Fruit fly (Drosophila melanogaster): ENCODE data around the gene TfIIA-S-2.

TfIIA-S-2 gene

DNA sequence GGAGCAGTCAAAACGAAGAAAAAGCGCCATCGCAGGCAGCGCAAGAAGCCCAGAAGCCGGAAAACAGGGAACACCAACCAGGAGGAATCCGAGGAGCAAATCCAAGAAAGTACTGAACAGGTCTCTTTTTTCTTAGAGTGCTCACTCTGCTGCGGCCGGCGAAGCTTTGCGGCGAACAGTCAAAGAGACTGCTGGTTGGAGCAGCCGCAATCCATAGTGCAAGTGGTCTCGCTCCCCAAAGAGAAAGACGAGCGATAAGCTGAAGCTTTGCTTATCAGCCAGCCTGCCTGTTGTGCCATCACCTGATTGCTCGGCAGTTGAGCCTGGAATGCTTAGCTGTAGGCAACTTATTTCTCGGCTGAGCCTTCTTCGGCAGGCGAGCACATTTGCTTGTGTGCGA, 19.8 kb upstream of the TfIIA-S-2 start, which contains the start of gene CG14630:
TSS of gene CG14630 (plus strand) at position 301 of the 400 bp plus-strand sequence.
- TF ChIP-seq esn (GFP tag; optimal IDR thresholded peaks at IDR 0.05) (no peak), CG9139 (GFP tag; optimal IDR thresholded peaks at IDR 0.05) (no peak), cyc (GFP tag; optimal IDR thresholded peaks at IDR 0.05) (no peak), CG7368 (GFP tag; optimal IDR thresholded peaks at IDR 0.05) (no peak), eg (GFP tag; IDR thresholded peaks at IDR 0.05) (no peak), CG6276 (GFP tag; optimal IDR thresholded peaks at IDR 0.05) (no peak), CG11762 (GFP tag; optimal IDR thresholded peaks at IDR 0.05; ENCODE audit: insufficient read depth) (no peak), CG1621 (tag; optimal IDR thresholded peaks at IDR 0.05) (no peak), Eip75B (GFP tag; optimal IDR thresholded peaks at IDR 0.05) (no peak), fd59A (GFP tag; optimal IDR thresholded peaks at IDR 0.05) (no peak)

DNA sequence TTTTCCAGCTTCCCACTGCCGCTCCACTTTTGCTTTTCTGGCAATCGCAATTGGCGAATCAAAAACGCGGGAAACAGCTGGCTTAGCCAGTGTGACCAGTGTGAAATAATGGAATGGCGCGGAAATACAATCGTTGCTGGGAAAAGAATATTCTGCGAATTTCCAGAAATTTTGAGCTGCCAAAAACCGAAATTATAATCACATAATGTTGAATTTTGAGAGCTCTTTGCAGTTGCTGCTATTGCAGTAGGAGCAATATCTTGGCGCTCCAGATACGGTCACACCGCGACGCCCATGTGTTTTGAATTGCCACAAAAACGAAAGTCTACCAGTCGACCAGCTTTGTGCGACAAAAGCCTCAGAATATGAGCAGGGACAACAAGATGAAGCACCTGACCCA, 19.0 kb upstream of the TfIIA-S-2 start, which contains the start of the genes Cdc45 and Rpp21:
TSS of gene Cdc45 (minus strand) at position 79 of the 400 bp plus-strand sequence.
TSS of gene Rpp21 (plus strand) at position 281 of the 400 bp plus-strand sequence.
- TF ChIP-seq Blimp-1 (GFP tag; optimal IDR thresholded peaks at IDR 0.05): peak; percentile 41
- peak; percentile 6 for TF ChIP-seq CG3032 (tag; optimal IDR thresholded peaks at IDR 0.05)
- peak; percentile 42 for TF ChIP-seq Eip78C (GFP tag)
- no peak for TF ChIP-seq CG9139 (GFP tag; optimal IDR thresholded peaks at IDR 0.05)
- TF ChIP-seq cyc (GFP tag; optimal IDR thresholded peaks at IDR 0.05): peak; percentile 5

DNA sequence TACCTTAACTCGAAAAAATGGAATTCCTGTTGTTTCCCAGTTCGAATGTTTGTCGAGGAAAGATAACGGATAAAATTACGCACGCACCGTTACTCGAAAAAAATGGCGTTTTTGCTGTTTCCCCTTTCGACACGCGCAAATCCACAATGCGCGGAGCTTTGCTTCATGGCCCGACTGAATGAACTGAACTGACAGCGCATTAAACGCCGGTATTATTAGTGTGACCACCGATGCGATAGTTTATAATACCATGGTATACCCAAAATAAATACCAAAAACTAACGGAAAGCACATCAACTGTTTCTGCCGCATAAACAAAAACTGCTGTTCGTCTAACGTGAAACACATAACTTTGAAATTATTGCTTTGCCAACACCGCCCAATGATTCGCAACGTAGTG, 15.1 kb upstream of the TfIIA-S-2 start, which contains the start of the genes CG32814, CG11638 and CG3021:
TSS of gene CG32814 (minus strand) at position 190 of the 400 bp plus-strand sequence.
TSS of gene CG11638 (minus strand) at position 193 of the 400 bp plus-strand sequence.
TSS of gene CG3021 (plus strand) at position 281 of the 400 bp plus-strand sequence.
- TF ChIP-seq Sox102F (GFP tag; optimal IDR thresholded peaks at IDR 0.05): peak; percentile 49
- TF ChIP-seq CG1621 (tag; optimal IDR thresholded peaks at IDR 0.05): peak; percentile 34
- TF ChIP-seq eg (GFP tag; IDR thresholded peaks at IDR 0.05): 0 out of 3 replicates have a peak, but pooled peaks have one; percentile 36
- TF ChIP-seq acj6 (GFP tag; optimal IDR thresholded peaks at IDR 0.05): no peak
- peak; percentile 12 to 36 for TF ChIP-seq ss (GFP tag; optimal IDR thresholded peaks at IDR 0.05)
- TF ChIP-seq CG15336 (GFP tag; IDR thresholded peaks at IDR 0.05): 0 out of 2 replicates have a peak, but pooled peaks have one; percentile 30
- TF ChIP-seq Eip78C (GFP tag): peak; percentile 15
- 0 out of 3 replicates have a peak, but pooled peaks have one; percentile 41 for TF ChIP-seq CG6163 (GFP tag; IDR thresholded peaks at IDR 0.05)
- no peak for TF ChIP-seq CG11902 (GFP tag; optimal IDR thresholded peaks at IDR 0.05)
- peak; percentile 19 for TF ChIP-seq net (GFP tag; optimal IDR thresholded peaks at IDR 0.05)
- peak; percentile 42 for TF ChIP-seq Eip75B (GFP tag; optimal IDR thresholded peaks at IDR 0.05)
- no peak for TF ChIP-seq esn (GFP tag; optimal IDR thresholded peaks at IDR 0.05)
- TF ChIP-seq CG6808 (GFP tag; optimal IDR thresholded peaks at IDR 0.05): no peak
- peak; percentile 43 for TF ChIP-seq topi (GFP tag; optimal IDR thresholded peaks at IDR 0.05)
- peak; percentile 33 for TF ChIP-seq CG10669 (GFP tag; optimal IDR thresholded peaks at IDR 0.05)
- peak; percentile 1 for TF ChIP-seq Ets96B (tag; optimal IDR thresholded peaks at IDR 0.05)
- peak; percentile 26 for TF ChIP-seq CG34406 (GFP tag; optimal IDR thresholded peaks at IDR 0.05)
- TF ChIP-seq CG31627 (GFP tag; optimal IDR thresholded peaks at IDR 0.05): peak; percentile 11
- TF ChIP-seq CG3919 (GFP tag; optimal IDR thresholded peaks at IDR 0.05): peak; percentile 30

DNA sequence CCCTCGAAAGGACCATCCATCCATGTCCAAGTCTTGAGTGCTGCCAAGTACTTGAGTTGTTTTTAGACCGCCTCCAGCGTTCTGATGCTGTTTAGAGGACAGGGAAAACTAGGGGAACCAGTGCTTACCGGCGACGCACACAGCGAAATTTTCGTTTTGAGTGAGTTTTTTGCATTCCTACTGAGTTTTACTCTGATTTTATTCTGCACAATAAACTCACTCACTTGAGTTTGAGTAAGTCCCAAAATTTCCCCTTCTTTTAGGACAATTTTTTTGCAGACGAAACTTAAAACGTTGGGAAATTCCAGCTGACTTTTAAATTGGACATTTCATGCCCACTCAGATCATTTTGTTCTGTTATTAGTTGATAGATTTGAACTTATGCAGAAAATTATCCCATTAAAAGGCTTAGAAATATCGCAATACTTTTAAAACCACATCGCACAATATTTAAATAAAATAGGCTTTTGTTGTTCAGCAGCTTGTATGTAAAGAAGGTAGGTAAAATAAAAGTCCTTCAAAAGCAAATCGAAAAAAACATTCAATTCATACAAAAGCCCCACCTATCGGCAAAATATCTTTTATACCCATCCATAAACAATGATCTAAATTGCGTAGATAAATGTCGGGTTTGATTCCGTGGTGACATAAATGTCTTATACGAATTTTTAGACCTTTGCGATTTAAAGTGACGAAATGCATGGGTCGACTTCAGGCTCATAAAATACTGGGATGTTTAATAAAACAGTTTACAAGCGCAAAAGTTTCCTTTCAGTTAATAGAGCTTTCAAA, 1.8 kb downstream of the TfIIA-S-2 start:
- TF ChIP-seq CG8632 (GFP tag; optimal IDR thresholded peaks at IDR 0.05): no peak
- no peak for TF ChIP-seq CG11294 (GFP tag; IDR thresholded peaks at IDR 0.05)
- no peak for TF ChIP-seq CG6808 (GFP tag; optimal IDR thresholded peaks at IDR 0.05)
- peak; percentile 48 for TF ChIP-seq Eip78C (GFP tag)
- no peak for TF ChIP-seq cyc (GFP tag; optimal IDR thresholded peaks at IDR 0.05)
- TF ChIP-seq OdsH (GFP tag; optimal IDR thresholded peaks at IDR 0.05): no peak
- TF ChIP-seq acj6 (GFP tag; optimal IDR thresholded peaks at IDR 0.05): no peak

DNA sequence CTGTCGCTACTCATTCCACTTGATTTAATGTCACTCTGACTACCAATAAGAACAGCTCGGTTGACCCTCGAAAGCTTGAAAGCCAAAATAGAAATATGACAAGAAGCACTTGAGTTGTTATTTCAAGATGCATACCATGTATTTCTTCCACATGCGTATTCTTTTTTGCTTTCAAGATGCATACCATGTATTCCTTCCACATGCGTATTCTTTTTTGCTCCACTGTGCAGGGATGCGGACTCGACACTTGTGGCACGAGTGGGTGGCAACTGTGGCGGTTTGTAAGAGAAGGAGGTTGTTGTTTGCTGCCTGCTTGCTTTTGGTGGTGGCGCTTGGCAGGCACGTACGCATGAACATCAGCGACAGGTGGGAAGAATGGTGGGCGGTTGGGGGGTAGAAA, 5.3 kb downstream of the TfIIA-S-2 start:
- TF ChIP-seq Eip78C (GFP tag) (peak; percentile 35), Gug (GFP tag; IDR thresholded peaks at IDR 0.05) (no peak)

All from whole organism, prepupa.